Worm (Caenorhabditis elegans) whole organism, L4 larva: ENCODE measurements around the gene pnn-1.

Experiments used
- F26F4.8 ChIP-seq: fragments of 200-800 bp; sonication (Bioruptor generic); conservative IDR thresholded peaks from 2 replicates; pipeline ENCODE4 v1.3.6; 2022; ENCODE audit warnings: missing genetic modification characterization, missing compliant biosample characterization
- F37D6.2 ChIP-seq: sonication (generic microtip); optimal IDR thresholded peaks from 2 replicates; lab custom pipeline; 2016; ENCODE audit warnings: mild to moderate bottlenecking, missing genetic modification characterization, missing compliant biosample characterization
- aha-1 ChIP-seq: fragments of 150-350 bp; peaks from one replicate; lab custom pipeline; 2014; ENCODE audit warnings: missing biosample characterization, missing genetic modification characterization
- aly-2 ChIP-seq: sonication (generic microtip); optimal IDR thresholded peaks from 2 replicates; lab custom pipeline; 2018; ENCODE audit warnings: missing biosample characterization, missing genetic modification characterization
- hmg-1.1 ChIP-seq: fragments of 200-800 bp; sonication (Bioruptor generic); IDR thresholded peaks from 2 replicates; pipeline ENCODE4 v1.3.6; 2022; ENCODE audit warnings: missing genetic modification reagents, missing genetic modification characterization, missing compliant biosample characterization
- mes-2 ChIP-seq: sonication (generic microtip); optimal IDR thresholded peaks from 2 replicates; lab custom pipeline; 2016; ENCODE audit warnings: missing genotype, mild to moderate bottlenecking, missing genetic modification characterization, missing compliant biosample characterization; ENCODE audit not compliant: poor library complexity, severe bottlenecking
- nhr-42 ChIP-seq: fragments of 200-800 bp; sonication (Bioruptor generic); IDR thresholded peaks from 2 replicates; pipeline ENCODE4 v1.3.6; 2022; ENCODE audit warnings: missing genetic modification characterization, missing compliant biosample characterization
- nhr-77 ChIP-seq: fragments of 150-350 bp; optimal IDR thresholded peaks from 2 replicates; lab custom pipeline; 2014; ENCODE audit warnings: missing biosample characterization, missing genetic modification characterization
- sdz-12 ChIP-seq: fragments of 200-800 bp; sonication (Bioruptor generic); optimal IDR thresholded peaks from 2 replicates; lab custom pipeline; 2018; ENCODE audit warnings: mild to moderate bottlenecking, missing genetic modification characterization, missing compliant biosample characterization
- set-16 ChIP-seq: fragments of 200-800 bp; sonication (Bioruptor generic); IDR thresholded peaks from 2 replicates; pipeline ENCODE4 v1.3.6; 2022; ENCODE audit warnings: missing genetic modification reagents, missing genetic modification characterization, missing compliant biosample characterization
- unc-62 ChIP-seq, 3 experiments: fragments of 150-350 bp in 1 of 3; sonication (generic microtip); optimal IDR thresholded peaks in 2 of 3; peaks in 1 of 3; 1 replicate in 1 of 3; 2 replicates in 2 of 3; lab custom pipeline; 2014 to 2017; ENCODE audit warnings: missing biosample characterization in 3 of 3, missing genetic modification characterization in 3 of 3, missing genetic modification reagents in 3 of 3, missing genotype in 1 of 3
- ztf-11 ChIP-seq: fragments of 150-350 bp; optimal IDR thresholded peaks from 2 replicates; lab custom pipeline; 2014; ENCODE audit warnings: missing biosample characterization, missing genetic modification characterization

pnn-1 gene

DNA sequence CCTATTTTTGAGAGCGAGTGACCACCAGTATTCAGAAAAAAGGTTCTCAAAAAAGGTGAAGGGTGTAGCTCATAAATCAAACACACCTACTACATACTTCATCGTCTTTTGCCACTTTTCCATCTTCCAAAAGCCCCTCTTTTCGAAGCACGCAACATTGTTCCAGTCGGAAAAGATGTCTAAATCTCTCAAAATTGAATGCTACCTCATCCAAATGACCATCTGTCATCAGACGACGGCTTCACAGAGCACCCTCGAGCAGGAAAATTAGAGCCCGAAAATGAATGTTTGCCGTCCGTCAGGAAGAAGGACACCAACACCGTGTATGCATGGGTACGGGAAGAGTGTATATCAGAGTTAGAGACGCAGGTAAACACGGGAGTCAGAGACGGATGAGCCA lies 50.6 kb downstream of the pnn-1 start:
- TF ChIP-seq F37D6.2 (tag; lab: Kevin White, UChicago) = no peak
- TF ChIP-seq sdz-12 (GFP tag; lab: Kevin White, UChicago) = no peak
- TF ChIP-seq unc-62 (GFP tag; optimal IDR thresholded peaks at IDR 0.05 in 1 of 2; lab: Kevin White, UChicago) = peak in 1 of 2 experiments; percentile 87
- TF ChIP-seq unc-62 (tag; optimal IDR thresholded peaks at IDR 0.05; lab: Kevin White, UChicago) = no peak
- TF ChIP-seq set-16 = no peak
- TF ChIP-seq, all 104 proteins: peak for 1

DNA sequence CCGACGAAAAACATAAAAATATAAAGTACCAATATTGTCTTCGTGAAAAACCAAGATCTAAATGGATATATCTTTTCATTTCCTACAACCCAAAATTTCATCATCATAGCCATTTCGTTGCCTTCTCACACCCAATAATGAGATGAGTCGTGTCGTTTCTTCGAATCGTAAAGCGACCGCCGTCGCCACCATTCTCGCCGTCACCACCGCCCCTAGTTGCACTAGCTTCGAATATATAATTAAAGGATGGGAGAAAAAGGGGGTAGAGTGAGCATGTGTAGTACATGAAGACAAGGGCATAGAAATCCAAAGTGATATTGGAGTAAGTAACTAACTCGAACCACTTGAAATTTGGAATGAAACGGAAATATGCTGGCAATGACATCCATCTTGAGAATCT lies 51.4 kb downstream of the pnn-1 start:
- TF ChIP-seq nhr-42 (GFP tag; lab: Robert Waterston, UW) (no peak), ztf-11 (tag; lab: Kevin White, UChicago) (no peak), mes-2 (tag; lab: Kevin White, UChicago) (no peak), nhr-77 (no peak), F26F4.8 (GFP tag; lab: Robert Waterston, UW) (no peak), hmg-1.1 (GFP tag; lab: Robert Waterston, UW) (no peak), aly-2 (tag; lab: Kevin White, UChicago) (no peak), aha-1 (tag; lab: Kevin White, UChicago) (peak; percentile 68)
